Worm (Caenorhabditis elegans): ENCODE results near the gene F40D4.17.

DNA sequence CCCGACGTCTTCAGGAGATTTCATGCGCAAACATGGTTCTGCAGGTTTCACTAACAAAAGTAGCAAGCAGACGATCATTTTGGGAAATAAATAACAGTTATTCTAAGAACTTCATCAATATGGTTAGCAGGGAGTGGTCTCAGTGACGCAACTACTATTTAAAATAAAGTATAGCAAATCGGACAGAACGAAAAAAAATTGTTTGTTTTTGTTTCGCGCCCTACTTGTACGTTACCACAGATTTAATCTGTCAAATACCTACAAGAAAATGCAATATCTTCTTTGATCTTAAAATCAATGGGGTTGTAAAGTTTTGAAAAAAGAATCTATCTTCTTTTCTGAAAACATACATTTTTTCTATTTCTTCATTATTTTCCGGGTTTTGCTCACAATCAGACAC is 43.7 kb upstream of the F40D4.17 start, which contains the start of gene srz-96:
- no peak for TF ChIP-seq mbf-1 (tag; optimal IDR thresholded peaks at IDR 0.05)
- TF ChIP-seq R02D3.7 (tag; optimal IDR thresholded peaks at IDR 0.05) = no peak
- no peak for TF ChIP-seq aly-2 (tag; optimal IDR thresholded peaks at IDR 0.05)
- TF ChIP-seq zag-1 (tag; optimal IDR thresholded peaks at IDR 0.05) = no peak
- TF ChIP-seq nhr-237 (tag; optimal IDR thresholded peaks at IDR 0.05) = no peak
- TF ChIP-seq unc-39 (tag; optimal IDR thresholded peaks at IDR 0.05) = no peak
